Fruit fly (Drosophila melanogaster) ovary, adult (tissue): ENCODE data around the gene BG642312.
A peak's percentile ranks its signal among the peaks of the same experiment; 100 is the strongest.

ENCODE experiments used
- CG17801 ChIP-seq: fragments of 200-800 bp; optimal IDR thresholded peaks from 2 replicates; lab custom pipeline; 2019; ENCODE audit warnings: missing biosample characterization, mild to moderate bottlenecking, missing genetic modification characterization, moderate library complexity; ENCODE audit not compliant: partially characterized antibody

The BG642312 gene

dm6 chr3L:6192822-6193555 lies 40.2 kb downstream of the BG642312 start, which contains the start of the genes Sf3b6 and Tnpo:
Sf3b6 (minus strand) TSS chr3L:6193179.
Tnpo (plus strand) TSS chr3L:6193480.
- peak; percentile 77 for TF ChIP-seq CG17801 (GFP tag; lab: Kevin White, UChicago)

dm6 chr3L:6188995-6189927 lies 43.9 kb downstream of the BG642312 start, which contains the start of the genes D19A and CG7386:
D19A (minus strand) TSS chr3L:6189123.
CG7386 (plus strand) TSS chr3L:6189745.
- TF ChIP-seq CG17801 (GFP tag; lab: Kevin White, UChicago): peak; percentile 63

- TF ChIP-seq CG17801 (GFP tag; lab: Kevin White, UChicago): peak; percentile 69
Observed at dm6 chr3L:6184884-6185438, 48.2 kb downstream of the BG642312 start, which contains the start of the genes D19B and CG43293. D19B (minus strand) TSS chr3L:6184920. CG43293 (plus strand) TSS chr3L:6185189.
